Fruit fly (Drosophila melanogaster): ENCODE measurements around the gene Apl.

Apl gene

dm6 chr3L:16584074-16584578, 10.9 kb upstream of the Apl start, which contains the start of gene UQCR-C2 (continued):
- TF ChIP-seq CG12942 (GFP tag; optimal IDR thresholded peaks at IDR 0.05) (no peak), Fer3 (tag; optimal IDR thresholded peaks at IDR 0.05) (no peak), CG13894 (tag; optimal IDR thresholded peaks at IDR 0.05) (peak; percentile 54), Nf-YC (tag; optimal IDR thresholded peaks at IDR 0.05) (peak; percentile 29), CG16815 (GFP tag; optimal IDR thresholded peaks at IDR 0.05) (no peak), CG8281 (tag; optimal IDR thresholded peaks at IDR 0.05) (no peak), grn (GFP tag; optimal IDR thresholded peaks at IDR 0.05) (no peak), CG4282 (GFP tag; optimal IDR thresholded peaks at IDR 0.05) (no peak), CG17568 (GFP tag; optimal IDR thresholded peaks at IDR 0.05) (no peak), nerfin-2 (GFP tag; IDR thresholded peaks at IDR 0.05; ENCODE audit: partially characterized antibody) (no peak), cas (GFP tag; IDR thresholded peaks at IDR 0.05) (no peak), CG12391 (tag; optimal IDR thresholded peaks at IDR 0.05) (peak; percentile 35), wek (GFP tag; optimal IDR thresholded peaks at IDR 0.05) (no peak), sob (GFP tag; IDR thresholded peaks at IDR 0.05) (no peak), CG2678 (tag; optimal IDR thresholded peaks at IDR 0.05) (peak; percentile 17), ERR (GFP tag; optimal IDR thresholded peaks at IDR 0.05) (no peak), CG4617 (GFP tag; optimal IDR thresholded peaks at IDR 0.05; ENCODE audit: borderline replicate concordance) (peak; percentile 89), Hmr (GFP tag; optimal IDR thresholded peaks at IDR 0.05) (peak; percentile 8), Abd-B (GFP tag; optimal IDR thresholded peaks at IDR 0.05) (peak; percentile 65), vnd (GFP tag; IDR thresholded peaks at IDR 0.05; ENCODE audit: partially characterized antibody) (no peak), CG12219 (GFP tag; optimal IDR thresholded peaks at IDR 0.05) (no peak), Awh (GFP tag; IDR thresholded peaks at IDR 0.05) (no peak), CG8765 (GFP tag; IDR thresholded peaks at IDR 0.05) (no peak), CG1647 (GFP tag; optimal IDR thresholded peaks at IDR 0.05) (no peak), B-H2 (GFP tag; optimal IDR thresholded peaks at IDR 0.05) (peak; percentile 71), CG10274 (GFP tag; optimal IDR thresholded peaks at IDR 0.05) (no peak), CG12155 (GFP tag; optimal IDR thresholded peaks at IDR 0.05) (no peak), CG30431 (GFP tag; optimal IDR thresholded peaks at IDR 0.05) (no peak), ftz-f1 (GFP tag; optimal IDR thresholded peaks at IDR 0.05) (peak; percentile 18), tin (GFP tag; optimal IDR thresholded peaks at IDR 0.05) (no peak), NC2α (GFP tag; optimal IDR thresholded peaks at IDR 0.05) (no peak), CG9609 (GFP tag; optimal IDR thresholded peaks at IDR 0.05) (no peak), jumu (GFP tag; optimal IDR thresholded peaks at IDR 0.05) (no peak), ATbp (GFP tag; optimal IDR thresholded peaks at IDR 0.05) (no peak), bigmax (GFP tag; optimal IDR thresholded peaks at IDR 0.05) (peak; percentile 86), CG7556 (GFP tag; optimal IDR thresholded peaks at IDR 0.05) (no peak), Dbx (GFP tag; IDR thresholded peaks at IDR 0.05) (no peak), her (GFP tag; optimal IDR thresholded peaks at IDR 0.05) (peak; percentile 52), zfh2 (GFP tag; optimal IDR thresholded peaks at IDR 0.05) (no peak), CG34422 (GFP tag; IDR thresholded peaks at IDR 0.05) (no peak), CG15269 (tag; optimal IDR thresholded peaks at IDR 0.05) (no peak), Camta (GFP tag; optimal IDR thresholded peaks at IDR 0.05) (no peak), CG1024 (GFP tag; IDR thresholded peaks at IDR 0.05) (no peak), CG8290 (GFP tag; optimal IDR thresholded peaks at IDR 0.05) (peak; percentile 44), CG8290 (tag; optimal IDR thresholded peaks at IDR 0.05) (peak in 1 of 2 experiments; percentile 61), CG11085 (GFP tag; IDR thresholded peaks at IDR 0.05) (no peak), Neu2 (GFP tag; optimal IDR thresholded peaks at IDR 0.05; ENCODE audit: borderline replicate concordance) (no peak), cg (GFP tag; optimal IDR thresholded peaks at IDR 0.05) (no peak), CG13123 (GFP tag; optimal IDR thresholded peaks at IDR 0.05) (no peak), gro (GFP tag; optimal IDR thresholded peaks at IDR 0.05) (peak; percentile 54), jigr1 (GFP tag; IDR thresholded peaks at IDR 0.05) (no peak), phol (tag; optimal IDR thresholded peaks at IDR 0.05) (peak; percentile 46)

All from whole organism, embryonic.